Fruit fly (Drosophila melanogaster): Measurements from ENCODE around the gene CG33177.

Gene CG33177

DNA sequence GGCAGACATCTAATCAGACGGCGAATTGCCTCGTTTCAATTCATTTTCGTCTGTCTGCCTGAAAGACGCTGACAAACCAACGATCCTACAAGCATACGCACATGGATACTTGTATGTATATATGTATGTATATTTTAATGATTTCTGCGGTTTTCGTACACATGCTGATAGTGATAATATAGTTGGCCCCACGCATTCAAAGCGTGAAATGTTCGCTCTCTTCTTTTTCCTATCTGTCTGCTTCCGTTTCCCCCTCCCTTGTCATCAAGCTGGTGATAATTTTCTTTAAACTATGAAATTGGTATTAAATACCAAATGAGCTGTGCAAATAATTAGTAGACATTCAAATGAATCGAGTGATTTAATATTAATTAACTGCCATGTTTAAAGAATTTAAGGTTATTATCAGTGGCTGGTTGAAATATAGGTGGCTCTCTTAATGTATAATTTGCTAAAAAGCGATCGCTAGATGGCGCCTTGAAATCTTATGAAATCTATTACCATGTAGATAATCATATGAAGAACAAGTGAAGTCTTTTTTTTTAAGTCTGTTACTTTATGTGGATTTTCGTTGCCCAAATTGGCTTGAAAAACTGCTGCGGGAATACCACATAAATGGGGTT, at the start of gene CG33177 (continued):
- TF ChIP-seq CG15269 (tag; optimal IDR thresholded peaks at IDR 0.05) (peak; percentile 16), Meics (GFP tag; optimal IDR thresholded peaks at IDR 0.05) (peak; percentile 4), CG4328 (GFP tag; optimal IDR thresholded peaks at IDR 0.05) (no peak), zen (tag; optimal IDR thresholded peaks at IDR 0.05) (peak; percentile 79), Ets97D (GFP tag; optimal IDR thresholded peaks at IDR 0.05) (peak; percentile 18), CG9932 (GFP tag; IDR thresholded peaks at IDR 0.05) (peak; percentile 22; the same call in 1 of the 2 replicates), Sox102F (GFP tag; optimal IDR thresholded peaks at IDR 0.05) (peak; percentile 9), CG8478 (optimal IDR thresholded peaks at IDR 0.05) (no peak), Bdp1 (GFP tag; optimal IDR thresholded peaks at IDR 0.05) (no peak)

DNA sequence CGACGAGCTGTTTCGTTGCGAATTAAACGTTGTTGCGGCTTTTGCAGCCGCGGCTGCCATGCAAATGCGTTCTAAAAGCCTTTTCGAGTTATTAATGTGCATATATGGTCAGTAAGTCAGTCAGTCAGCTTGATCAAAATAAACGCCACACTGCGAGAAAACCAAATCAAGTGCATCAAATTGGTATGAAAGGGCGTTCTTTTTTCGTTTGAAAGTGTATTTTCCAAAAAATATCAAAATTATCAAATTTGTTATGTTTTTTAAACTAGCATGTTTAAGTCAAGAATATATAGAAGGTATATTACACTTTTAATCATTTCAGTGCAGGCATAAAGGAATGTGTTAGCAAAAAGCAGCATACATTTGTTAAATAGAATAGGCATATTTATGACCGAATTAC, 38.7 kb upstream of the CG33177 start:
- TF ChIP-seq Drgx (GFP tag; IDR thresholded peaks at IDR 0.05): peak; percentile 54
- no peak for TF ChIP-seq dpn (GFP tag; optimal IDR thresholded peaks at IDR 0.05)
- TF ChIP-seq Meics (GFP tag; optimal IDR thresholded peaks at IDR 0.05): no peak

DNA sequence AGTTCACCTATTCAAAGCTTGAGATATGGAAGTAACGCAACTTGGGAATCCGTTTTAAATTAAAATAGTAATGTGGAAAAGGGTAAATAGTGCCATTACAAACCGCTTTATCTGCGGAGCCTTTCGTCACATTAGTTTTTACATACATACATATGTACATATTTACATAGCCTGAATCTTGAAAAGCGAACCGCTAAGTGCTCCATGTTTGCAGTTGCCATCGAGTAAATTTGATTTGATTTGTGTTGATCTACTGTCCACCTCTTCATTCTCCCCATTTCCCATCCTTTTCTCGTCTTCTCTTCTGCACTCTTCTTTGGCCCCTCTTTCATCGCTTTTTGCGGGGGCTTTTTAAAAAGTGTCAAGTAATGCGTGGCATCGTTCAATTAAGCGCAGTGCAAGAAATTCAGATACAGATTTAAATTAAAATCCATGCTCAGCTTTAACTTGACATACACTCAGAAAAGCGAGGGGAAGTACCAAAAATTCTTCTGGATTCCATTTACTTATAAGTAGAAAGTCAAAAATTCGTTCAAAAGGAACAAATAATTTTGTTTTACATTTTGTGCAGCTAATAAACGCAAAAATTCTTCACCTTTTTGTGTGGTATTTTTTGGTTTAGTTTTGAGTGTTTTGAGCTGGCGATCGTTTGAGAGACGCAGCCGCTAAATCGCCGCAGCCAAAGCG, 38.0 kb upstream of the CG33177 start:
- peak; percentile 86 for TF ChIP-seq Drgx (GFP tag; IDR thresholded peaks at IDR 0.05)
- TF ChIP-seq pan (optimal IDR thresholded peaks at IDR 0.05): no peak
- peak in 1 of 2 experiments; percentile 83 for TF ChIP-seq pan (GFP tag; optimal IDR thresholded peaks at IDR 0.05 in 1 of 2, IDR thresholded peaks at IDR 0.05 in 1 of 2)
- peak in 1 of 2 experiments; percentile 46 for TF ChIP-seq crp (GFP tag; optimal IDR thresholded peaks at IDR 0.05)
- TF ChIP-seq CG15514 (GFP tag; optimal IDR thresholded peaks at IDR 0.05): peak; percentile 83
- peak; percentile 67 for TF ChIP-seq CG6854 (GFP tag; optimal IDR thresholded peaks at IDR 0.05)
- peak; percentile 56 for TF ChIP-seq mam (GFP tag; optimal IDR thresholded peaks at IDR 0.05)
- TF ChIP-seq ac (GFP tag; optimal IDR thresholded peaks at IDR 0.05): peak; percentile 71
- peak; percentile 90 for TF ChIP-seq caup (GFP tag; optimal IDR thresholded peaks at IDR 0.05; ENCODE audit: severe bottlenecking)
- TF ChIP-seq Dbx (GFP tag; IDR thresholded peaks at IDR 0.05): peak; percentile 40; the same call in 1 of the 3 replicates
- peak; percentile 27; the same call in 1 of the 2 replicates for TF ChIP-seq H2.0 (GFP tag; IDR thresholded peaks at IDR 0.05)
- peak; percentile 33 for TF ChIP-seq Ets97D (GFP tag; optimal IDR thresholded peaks at IDR 0.05)
- no peak for TF ChIP-seq jigr1 (GFP tag; IDR thresholded peaks at IDR 0.05)
- peak; percentile 76 for TF ChIP-seq ERR (GFP tag; optimal IDR thresholded peaks at IDR 0.05)
- TF ChIP-seq lab (GFP tag; optimal IDR thresholded peaks at IDR 0.05): peak; percentile 95
- TF ChIP-seq CG9932 (GFP tag; IDR thresholded peaks at IDR 0.05): peak; percentile 32; the same call in 1 of the 2 replicates
- no peak for TF ChIP-seq GATAe (GFP tag; conservative IDR thresholded peaks at IDR 0.05)
- peak; percentile 78 for TF ChIP-seq sob (GFP tag; IDR thresholded peaks at IDR 0.05)
- TF ChIP-seq chif (GFP tag; optimal IDR thresholded peaks at IDR 0.05): peak; percentile 59 to 89
- TF ChIP-seq br (optimal IDR thresholded peaks at IDR 0.05): no peak
- no peak for TF ChIP-seq Dll (GFP tag; IDR thresholded peaks at IDR 0.05; ENCODE audit: partially characterized antibody)
- peak; percentile 65 for TF ChIP-seq NK7.1 (GFP tag; optimal IDR thresholded peaks at IDR 0.05)
- peak; percentile 58 for TF ChIP-seq CG9876 (GFP tag; optimal IDR thresholded peaks at IDR 0.05)
- no peak for TF ChIP-seq h (optimal IDR thresholded peaks at IDR 0.05)
- no peak for TF ChIP-seq Ssrp (tag; optimal IDR thresholded peaks at IDR 0.05)
- no peak for TF ChIP-seq CG13287 (GFP tag; IDR thresholded peaks at IDR 0.05; ENCODE audit: partially characterized antibody)
- TF ChIP-seq Myb (GFP tag; optimal IDR thresholded peaks at IDR 0.05): peak; percentile 25
- TF ChIP-seq CG17829 (tag; optimal IDR thresholded peaks at IDR 0.05): peak; percentile 19
- peak; percentile 76 for TF ChIP-seq CG16863 (GFP tag; optimal IDR thresholded peaks at IDR 0.05)
- TF ChIP-seq CG7987 (GFP tag; optimal IDR thresholded peaks at IDR 0.05): peak; percentile 95
- TF ChIP-seq dan (GFP tag; IDR thresholded peaks at IDR 0.05): no peak
- peak; percentile 77 for TF ChIP-seq CG7745 (tag; optimal IDR thresholded peaks at IDR 0.05)
- peak in 1 of 2 experiments; percentile 52 for TF ChIP-seq Hr78 (GFP tag; optimal IDR thresholded peaks at IDR 0.05)
- TF ChIP-seq Hey (tag; optimal IDR thresholded peaks at IDR 0.05): peak; percentile 80
- peak; percentile 60 for TF ChIP-seq tio (GFP tag; optimal IDR thresholded peaks at IDR 0.05)
- no peak for TF ChIP-seq CG6791 (GFP tag; IDR thresholded peaks at IDR 0.05; ENCODE audit: partially characterized antibody)
- peak; percentile 36 for TF ChIP-seq CG6654 (GFP tag; optimal IDR thresholded peaks at IDR 0.05)

All from whole organism, embryonic.